Fruit fly (Drosophila melanogaster) whole organism, embryonic: ENCODE measurements around the gene Fam92.

Experiments
- Atf3 ChIP-seq: fragments of 200-800 bp; sonication (Bioruptor generic); optimal IDR thresholded peaks from 3 replicates; lab custom pipeline; 2016; ENCODE audit warnings: missing biosample characterization, missing genetic modification characterization
- BEAF-32 ChIP-seq: fragments of 200-800 bp; sonication (Bioruptor generic); optimal IDR thresholded peaks from 3 replicates; lab custom pipeline; 2017; ENCODE audit warnings: missing biosample characterization, missing genetic modification characterization, mild to moderate bottlenecking, moderate library complexity, missing genetic modification reagents
- CG12391 ChIP-seq: fragments of 200-800 bp; sonication (Bioruptor generic); optimal IDR thresholded peaks from 3 replicates; lab custom pipeline; 2018; ENCODE audit warnings: missing biosample characterization, mild to moderate bottlenecking, missing genetic modification characterization, moderate library complexity
- CG12769 ChIP-seq: fragments of 200-800 bp; sonication (Bioruptor generic); optimal IDR thresholded peaks from 2 replicates; lab custom pipeline; 2019; ENCODE audit warnings: missing biosample characterization, mild to moderate bottlenecking, missing genetic modification characterization, moderate library complexity
- CG14014 ChIP-seq: fragments of 200-800 bp; sonication (Bioruptor generic); IDR thresholded peaks from 2 replicates; pipeline ENCODE4 v1.3.6; 2022; ENCODE audit warnings: missing biosample characterization, missing genetic modification characterization
- CG15269 ChIP-seq: fragments of 200-800 bp; sonication (Bioruptor generic); optimal IDR thresholded peaks from 2 replicates; lab custom pipeline; 2018; ENCODE audit warnings: missing biosample characterization, mild to moderate bottlenecking, missing genetic modification characterization, moderate library complexity
- CG1603 ChIP-seq: fragments of 200-800 bp; sonication (Bioruptor generic); optimal IDR thresholded peaks from 2 replicates; lab custom pipeline; 2019; ENCODE audit warnings: missing biosample characterization, mild to moderate bottlenecking, missing genetic modification characterization, moderate library complexity
- CG17186 ChIP-seq: fragments of 200-800 bp; sonication (Bioruptor generic); optimal IDR thresholded peaks from 3 replicates; lab custom pipeline; 2017; ENCODE audit warnings: missing biosample characterization, missing genetic modification reagents, missing genetic modification characterization
- CG17568 ChIP-seq: fragments of 200-800 bp; sonication (Bioruptor generic); optimal IDR thresholded peaks from 2 replicates; lab custom pipeline; 2018; ENCODE audit warnings: missing biosample characterization, mild to moderate bottlenecking, missing genetic modification characterization, moderate library complexity
- CG2116 ChIP-seq: fragments of 200-800 bp; sonication (Bioruptor generic); optimal IDR thresholded peaks from 3 replicates; lab custom pipeline; 2018; ENCODE audit warnings: missing biosample characterization, mild to moderate bottlenecking, missing genetic modification characterization
- CG31365 ChIP-seq: fragments of 200-800 bp; sonication (Bioruptor generic); optimal IDR thresholded peaks from 2 replicates; lab custom pipeline; 2018; ENCODE audit warnings: missing biosample characterization, mild to moderate bottlenecking, missing genetic modification characterization
- CG3726 ChIP-seq: fragments of 200-800 bp; sonication (Bioruptor generic); IDR thresholded peaks from 3 replicates; pipeline ENCODE4, ENCODE4 v1.3.6; 2022; ENCODE audit warnings: missing biosample characterization, missing genetic modification characterization
- CG5245 ChIP-seq: fragments of 200-800 bp; sonication (Bioruptor generic); optimal IDR thresholded peaks from 3 replicates; lab custom pipeline; 2016; ENCODE audit warnings: missing biosample characterization, missing genetic modification characterization
- CG6254 ChIP-seq: fragments of 200-800 bp; sonication (Bioruptor generic); optimal IDR thresholded peaks from 3 replicates; lab custom pipeline; 2017; ENCODE audit warnings: mild to moderate bottlenecking, missing biosample characterization, missing genetic modification reagents, missing genetic modification characterization
- CG8359 ChIP-seq: fragments of 200-800 bp; sonication (Bioruptor generic); optimal IDR thresholded peaks from 2 replicates; lab custom pipeline; 2017; ENCODE audit warnings: missing biosample characterization, mild to moderate bottlenecking, missing genetic modification characterization, borderline replicate concordance
- CG8924 ChIP-seq: fragments of 200-800 bp; optimal IDR thresholded peaks from 3 replicates; lab custom pipeline; 2019; ENCODE audit warnings: missing biosample characterization, mild to moderate bottlenecking, missing genetic modification characterization, moderate library complexity
- CG9797 ChIP-seq: fragments of 200-800 bp; sonication (Bioruptor generic); optimal IDR thresholded peaks from 3 replicates; lab custom pipeline; 2018; ENCODE audit warnings: missing biosample characterization, mild to moderate bottlenecking, missing genetic modification characterization
- CHES-1-like ChIP-seq: fragments of 200-800 bp; sonication (Bioruptor generic); optimal IDR thresholded peaks from 2 replicates; lab custom pipeline; 2016; ENCODE audit warnings: missing biosample characterization, missing genetic modification characterization
- CoRest ChIP-seq: fragments of 200-800 bp; sonication (Bioruptor generic); optimal IDR thresholded peaks from 3 replicates; lab custom pipeline; 2018; ENCODE audit warnings: missing biosample characterization, mild to moderate bottlenecking, missing genetic modification characterization, moderate library complexity
- Deaf1 ChIP-seq: fragments of 200-800 bp; optimal IDR thresholded peaks from 3 replicates; lab custom pipeline; 2019; ENCODE audit warnings: missing biosample characterization, mild to moderate bottlenecking, missing genetic modification characterization, moderate library complexity
- Dip3 ChIP-seq: fragments of 200-800 bp; sonication (Bioruptor generic); optimal IDR thresholded peaks from 3 replicates; lab custom pipeline; 2016; ENCODE audit warnings: missing biosample characterization, missing genetic modification characterization
- Ets97D ChIP-seq: fragments of 200-800 bp; sonication (Bioruptor generic); optimal IDR thresholded peaks from 3 replicates; lab custom pipeline; 2016; ENCODE audit warnings: missing biosample characterization, missing genetic modification characterization
- Fer3 ChIP-seq: fragments of 200-800 bp; sonication (Bioruptor generic); optimal IDR thresholded peaks from 2 replicates; lab custom pipeline; 2018; ENCODE audit warnings: missing biosample characterization, mild to moderate bottlenecking, missing genetic modification characterization, moderate library complexity
- Hr78 ChIP-seq, 2 experiments: fragments of 200-800 bp in 1 of 2; fragments of >200 bp in 1 of 2; sonication (Bioruptor generic) in 1 of 2; optimal IDR thresholded peaks; 2 replicates each; lab custom pipeline; 2017 to 2019; ENCODE audit warnings: missing biosample characterization in 2 of 2, missing genetic modification characterization in 2 of 2, mild to moderate bottlenecking in 1 of 2, moderate library complexity in 1 of 2
- Hsf ChIP-seq: fragments of 200-800 bp; sonication (Bioruptor generic); optimal IDR thresholded peaks from 3 replicates; lab custom pipeline; 2016; ENCODE audit warnings: missing biosample characterization, missing genetic modification characterization
- MESR4 ChIP-seq: fragments of 200-800 bp; sonication (Bioruptor generic); optimal IDR thresholded peaks from 2 replicates; lab custom pipeline; 2018; ENCODE audit warnings: missing biosample characterization, mild to moderate bottlenecking, missing genetic modification characterization, moderate library complexity
- Max ChIP-seq: fragments of 200-800 bp; sonication (Bioruptor generic); optimal IDR thresholded peaks from 2 replicates; lab custom pipeline; 2016; ENCODE audit warnings: missing biosample characterization, mild to moderate bottlenecking, missing genetic modification characterization
- Meics ChIP-seq: fragments of 200-800 bp; sonication (Bioruptor generic); optimal IDR thresholded peaks from 2 replicates; lab custom pipeline; 2017; ENCODE audit warnings: missing biosample characterization, mild to moderate bottlenecking, missing genetic modification characterization
- NfI ChIP-seq: fragments of 200-800 bp; sonication (Bioruptor generic); optimal IDR thresholded peaks from 3 replicates; lab custom pipeline; 2018; ENCODE audit warnings: missing biosample characterization, mild to moderate bottlenecking, missing genetic modification characterization, moderate library complexity
- Ptx1 ChIP-seq: fragments of 200-800 bp; sonication (Bioruptor generic); IDR thresholded peaks from 2 replicates; pipeline ENCODE4 v1.3.6; 2022; ENCODE audit warnings: missing biosample characterization, missing genetic modification characterization
- Sry-β ChIP-seq: fragments of 200-800 bp; sonication (Bioruptor generic); optimal IDR thresholded peaks from 2 replicates; lab custom pipeline; 2018; ENCODE audit warnings: missing biosample characterization, mild to moderate bottlenecking, missing genetic modification characterization, moderate library complexity
- Usf ChIP-seq: fragments of 200-800 bp; sonication (Bioruptor generic); optimal IDR thresholded peaks from 2 replicates; lab custom pipeline; 2017; ENCODE audit warnings: missing genotype, missing biosample characterization, missing genetic modification characterization
- cas ChIP-seq: fragments of 200-800 bp; sonication (Bioruptor generic); IDR thresholded peaks from 2 replicates; pipeline ENCODE4 v1.3.6; 2022; ENCODE audit warnings: missing biosample characterization, missing genetic modification characterization
- cato ChIP-seq: fragments of 200-800 bp; sonication (Bioruptor generic); optimal IDR thresholded peaks from 2 replicates; lab custom pipeline; 2016; ENCODE audit warnings: missing biosample characterization, missing genetic modification characterization, borderline replicate concordance
- da ChIP-seq: fragments of 200-800 bp; sonication (Bioruptor generic); optimal IDR thresholded peaks from 2 replicates; lab custom pipeline; 2016; ENCODE audit warnings: missing biosample characterization, missing genetic modification characterization
- dmrt11E ChIP-seq: fragments of 200-800 bp; sonication (Bioruptor generic); optimal IDR thresholded peaks from 3 replicates; lab custom pipeline; 2018; ENCODE audit warnings: missing biosample characterization, mild to moderate bottlenecking, missing genetic modification characterization, moderate library complexity
- ems ChIP-seq: fragments of 200-800 bp; sonication (Bioruptor generic); optimal IDR thresholded peaks from 3 replicates; lab custom pipeline; 2016; ENCODE audit warnings: missing biosample characterization, missing genetic modification characterization
- fd64A ChIP-seq: fragments of 200-800 bp; sonication (Bioruptor generic); optimal IDR thresholded peaks from 3 replicates; lab custom pipeline; 2018; ENCODE audit warnings: missing biosample characterization, mild to moderate bottlenecking, missing genetic modification characterization
- ftz-f1 ChIP-seq: fragments of 200-800 bp; sonication (Bioruptor generic); optimal IDR thresholded peaks from 2 replicates; lab custom pipeline; 2016; ENCODE audit warnings: missing biosample characterization, missing genetic modification characterization
- gem ChIP-seq: fragments of 200-800 bp; sonication (Bioruptor generic); optimal IDR thresholded peaks from 2 replicates; lab custom pipeline; 2019; ENCODE audit warnings: missing biosample characterization, mild to moderate bottlenecking, missing genetic modification characterization, moderate library complexity
- grn ChIP-seq: fragments of 200-800 bp; sonication (Bioruptor generic); optimal IDR thresholded peaks from 3 replicates; lab custom pipeline; 2017; ENCODE audit warnings: missing biosample characterization, missing genetic modification characterization
- gro ChIP-seq: fragments of 200-800 bp; sonication (Bioruptor generic); optimal IDR thresholded peaks from 2 replicates; lab custom pipeline; 2016; ENCODE audit warnings: missing biosample characterization, missing genetic modification characterization
- jumu ChIP-seq: fragments of 200-800 bp; sonication (Bioruptor generic); optimal IDR thresholded peaks from 3 replicates; lab custom pipeline; 2016; ENCODE audit warnings: missing biosample characterization, missing genetic modification characterization
- lov ChIP-seq, 2 experiments: fragments of 200-800 bp in 1 of 2; fragments of >200 bp in 1 of 2; sonication (Bioruptor generic) in 1 of 2; IDR thresholded peaks in 1 of 2; optimal IDR thresholded peaks in 1 of 2; 2 replicates in 1 of 2; 3 replicates in 1 of 2; pipeline versions ENCODE4 v1.3.6 to Lab custom; 2017 to 2022; ENCODE audit warnings: missing biosample characterization in 1 of 2, missing genetic modification characterization in 1 of 2
- mirr ChIP-seq: fragments of 200-800 bp; sonication (Bioruptor generic); optimal IDR thresholded peaks from 3 replicates; lab custom pipeline; 2018; ENCODE audit warnings: missing biosample characterization, mild to moderate bottlenecking, missing genetic modification characterization
- p53 ChIP-seq: fragments of 200-800 bp; sonication (Bioruptor generic); optimal IDR thresholded peaks from 2 replicates; lab custom pipeline; 2016; ENCODE audit warnings: missing biosample characterization, missing genetic modification characterization
- phol ChIP-seq: fragments of 200-800 bp; sonication (Bioruptor generic); optimal IDR thresholded peaks from 3 replicates; lab custom pipeline; 2018; ENCODE audit warnings: missing biosample characterization, mild to moderate bottlenecking, missing genetic modification characterization, moderate library complexity
- slbo ChIP-seq: fragments of 200-800 bp; sonication (Bioruptor generic); IDR thresholded peaks from 2 replicates; pipeline ENCODE4 v1.3.6; 2022; ENCODE audit warnings: missing biosample characterization, missing genetic modification characterization
- tx ChIP-seq: fragments of 200-800 bp; sonication (Bioruptor generic); optimal IDR thresholded peaks from 2 replicates; lab custom pipeline; 2016; ENCODE audit warnings: missing biosample characterization, missing genetic modification characterization
- usp ChIP-seq: fragments of >200 bp; optimal IDR thresholded peaks from 2 replicates; lab custom pipeline; 2017; ENCODE audit warnings: missing biosample characterization, missing genetic modification characterization

Fam92 gene

dm6 chr2L:12424555-12424954 lies at the start of gene Fam92 (continued):
- peak; percentile 50; the same call in 1 of the 2 replicates for TF ChIP-seq CG14014 (GFP tag; lab: Robert Waterston, UW)
- peak; percentile 71 for TF ChIP-seq NfI (GFP tag; lab: Kevin White, UChicago)
- TF ChIP-seq da (GFP tag; lab: Kevin White, UChicago), result no peak
- TF ChIP-seq CG3726 (GFP tag; lab: Robert Waterston, UW), result no peak
- peak; percentile 18; the same call in 1 of the 2 replicates for TF ChIP-seq Ptx1 (GFP tag; lab: Robert Waterston, UW)
- TF ChIP-seq CG12391 (tag; lab: Kevin White, UChicago), result peak; percentile 42
- peak; percentile 21 for TF ChIP-seq Deaf1 (tag; lab: Kevin White, UChicago)
- peak; percentile 44 for TF ChIP-seq Fer3 (tag; lab: Kevin White, UChicago)
- no peak for TF ChIP-seq Usf
- peak; percentile 13 for TF ChIP-seq CG8924 (tag; lab: Kevin White, UChicago)
- TF ChIP-seq Hr78 (GFP tag; optimal IDR thresholded peaks at IDR 0.05; lab: Kevin White, UChicago), result no peak
- TF ChIP-seq lov (optimal IDR thresholded peaks at IDR 0.05; lab: Kevin White, UChicago), result no peak
- TF ChIP-seq lov (GFP tag; IDR thresholded peaks at IDR 0.05; lab: Robert Waterston, UW), result no peak
- peak; percentile 60; the same call in 1 of the 2 replicates for TF ChIP-seq slbo (GFP tag; lab: Robert Waterston, UW)
- peak; percentile 49 for TF ChIP-seq CG12769
- peak; percentile 26 for TF ChIP-seq jumu (GFP tag; lab: Kevin White, UChicago)
- peak; percentile 62 for TF ChIP-seq CG5245
- TF ChIP-seq ftz-f1 (GFP tag; lab: Kevin White, UChicago), result peak; percentile 69
- no peak for TF ChIP-seq CHES-1-like (GFP tag; lab: Kevin White, UChicago)
- TF ChIP-seq grn (GFP tag; lab: Kevin White, UChicago), result no peak
- TF ChIP-seq Hsf (GFP tag; lab: Kevin White, UChicago), result peak; percentile 62
- no peak for TF ChIP-seq CG8359 (GFP tag; lab: Kevin White, UChicago)
- TF ChIP-seq cas, result no peak
- no peak for TF ChIP-seq ems (GFP tag; lab: Kevin White, UChicago)
- TF ChIP-seq gro (GFP tag; lab: Kevin White, UChicago), result peak; percentile 49
- peak; percentile 30 for TF ChIP-seq Dip3 (GFP tag; lab: Kevin White, UChicago)
- no peak for TF ChIP-seq p53 (GFP tag; lab: Kevin White, UChicago)
- peak; percentile 70 for TF ChIP-seq CoRest (tag; lab: Kevin White, UChicago)
- peak; percentile 55 for TF ChIP-seq CG17568
- peak; percentile 68 for TF ChIP-seq Ets97D (GFP tag; lab: Kevin White, UChicago)
- TF ChIP-seq CG2116, result peak; percentile 30
- peak; percentile 12 for TF ChIP-seq BEAF-32 (GFP tag; lab: Kevin White, UChicago)
- peak; percentile 54 for TF ChIP-seq gem (tag; lab: Kevin White, UChicago)
- no peak for TF ChIP-seq CG6254 (GFP tag; lab: Kevin White, UChicago)
- TF ChIP-seq usp (GFP tag; lab: Kevin White, UChicago), result no peak
- TF ChIP-seq Meics (GFP tag; lab: Kevin White, UChicago), result peak; percentile 56
- TF ChIP-seq CG15269, result peak; percentile 60
- peak; percentile 13 for TF ChIP-seq phol (tag; lab: Kevin White, UChicago)
- peak; percentile 48 for TF ChIP-seq CG31365 (tag; lab: Kevin White, UChicago)
- no peak for TF ChIP-seq CG9797 (GFP tag; lab: Kevin White, UChicago)
- TF ChIP-seq Sry-β (GFP tag; lab: Kevin White, UChicago), result no peak
- no peak for TF ChIP-seq MESR4 (GFP tag; lab: Kevin White, UChicago)
- no peak for TF ChIP-seq Atf3 (GFP tag; lab: Kevin White, UChicago)
- no peak for TF ChIP-seq CG17186 (GFP tag; lab: Kevin White, UChicago)
- TF ChIP-seq cato, result no peak
- peak; percentile 70 for TF ChIP-seq CG1603 (tag; lab: Kevin White, UChicago)
- no peak for TF ChIP-seq fd64A (GFP tag; lab: Kevin White, UChicago)
- peak; percentile 34 for TF ChIP-seq dmrt11E (tag; lab: Kevin White, UChicago)
- TF ChIP-seq mirr, result no peak
- TF ChIP-seq tx (GFP tag; lab: Kevin White, UChicago), result no peak
- TF ChIP-seq Max (GFP tag; lab: Kevin White, UChicago), result peak; percentile 22
